Worm (Caenorhabditis elegans) whole organism, L3 larva: Measurements from ENCODE around the gene F13A2.1.
A peak's percentile ranks its signal among the peaks of the same experiment; 100 is the strongest.

ENCODE experiments used
- ZK546.5 ChIP-seq: sonication (generic microtip); optimal IDR thresholded peaks from 2 replicates; lab custom pipeline; 2017; ENCODE audit warnings: missing biosample characterization, missing genetic modification characterization
- ama-1 ChIP-seq: fragments of 150-350 bp; optimal IDR thresholded peaks from 2 replicates; lab custom pipeline; 2018
- ceh-16 ChIP-seq: sonication (generic microtip); optimal IDR thresholded peaks from 2 replicates; lab custom pipeline; 2017; ENCODE audit warnings: missing biosample characterization, missing genetic modification characterization
- ceh-28 ChIP-seq: fragments of 150-350 bp; optimal IDR thresholded peaks from 2 replicates; lab custom pipeline; 2014; ENCODE audit warnings: missing biosample characterization, missing genetic modification reagents, missing genetic modification characterization
- ceh-9 ChIP-seq: sonication (generic microtip); optimal IDR thresholded peaks from 2 replicates; lab custom pipeline; 2018; ENCODE audit warnings: missing biosample characterization, missing genetic modification characterization
- egl-5 ChIP-seq: fragments of 150-350 bp; optimal IDR thresholded peaks from 2 replicates; lab custom pipeline; 2017; ENCODE audit warnings: missing biosample characterization, missing genetic modification reagents, missing genetic modification characterization, inconsistent platforms
- elt-1 ChIP-seq: fragments of 150-350 bp; optimal IDR thresholded peaks from 2 replicates; lab custom pipeline; 2014; ENCODE audit warnings: missing biosample characterization, missing genetic modification characterization
- elt-2 ChIP-seq: sonication (generic microtip); optimal IDR thresholded peaks from 2 replicates; lab custom pipeline; 2016; ENCODE audit warnings: missing genetic modification reagents, mild to moderate bottlenecking, missing genetic modification characterization, missing compliant biosample characterization
- elt-3 ChIP-seq, 3 experiments: fragments of 150-350 bp in 1 of 3; sonication (generic microtip) in 2 of 3; optimal IDR thresholded peaks; 2 replicates in 2 of 3; 4 replicates in 1 of 3; lab custom pipeline; 2014 to 2017; ENCODE audit warnings: missing biosample characterization in 3 of 3, missing genetic modification characterization in 3 of 3
- eor-1 ChIP-seq, 2 experiments: fragments of 150-350 bp; optimal IDR thresholded peaks; 2 replicates each; lab custom pipeline; 2014 to 2018; ENCODE audit warnings: missing biosample characterization in 2 of 2, missing genetic modification characterization in 2 of 2
- fos-1 ChIP-seq: fragments of 150-350 bp; optimal IDR thresholded peaks from 2 replicates; lab custom pipeline; 2014; ENCODE audit warnings: missing biosample characterization, missing genetic modification characterization
- hmg-11 ChIP-seq: sonication (generic microtip); optimal IDR thresholded peaks from 2 replicates; lab custom pipeline; 2016; ENCODE audit warnings: missing genetic modification characterization, missing compliant biosample characterization
- jun-1 ChIP-seq: fragments of 150-350 bp; optimal IDR thresholded peaks from 2 replicates; lab custom pipeline; 2014; ENCODE audit warnings: missing biosample characterization, missing genetic modification reagents, missing genetic modification characterization
- lin-15B ChIP-seq: fragments of 150-350 bp; optimal IDR thresholded peaks from 2 replicates; lab custom pipeline; 2014; ENCODE audit warnings: missing biosample characterization, missing genetic modification characterization
- lin-39 ChIP-seq: fragments of 150-350 bp; optimal IDR thresholded peaks from 2 replicates; lab custom pipeline; 2018; ENCODE audit warnings: missing biosample characterization, missing genetic modification reagents, missing genetic modification characterization
- mdl-1 ChIP-seq: fragments of 150-350 bp; optimal IDR thresholded peaks from 2 replicates; lab custom pipeline; 2014; ENCODE audit warnings: missing biosample characterization, missing genetic modification characterization
- nfya-1 ChIP-seq: sonication (generic microtip); optimal IDR thresholded peaks from 2 replicates; lab custom pipeline; 2017; ENCODE audit warnings: missing genetic modification characterization, mild to moderate bottlenecking, missing compliant biosample characterization, antibody characterized with exemption, moderate library complexity; ENCODE audit not compliant: insufficient read depth
- nhr-12 ChIP-seq: fragments of 150-350 bp; optimal IDR thresholded peaks from 2 replicates; lab custom pipeline; 2014; ENCODE audit warnings: missing biosample characterization, missing genetic modification characterization
- nhr-23 ChIP-seq: fragments of 150-350 bp; optimal IDR thresholded peaks from 2 replicates; lab custom pipeline; 2014; ENCODE audit warnings: missing biosample characterization, missing genetic modification reagents, missing genetic modification characterization
- nhr-237 ChIP-seq: fragments of 150-350 bp; optimal IDR thresholded peaks from 2 replicates; lab custom pipeline; 2014; ENCODE audit warnings: missing biosample characterization, missing genetic modification characterization
- nhr-25 ChIP-seq: sonication (generic microtip); optimal IDR thresholded peaks from 2 replicates; lab custom pipeline; 2017; ENCODE audit warnings: missing biosample characterization, missing genetic modification characterization
- nhr-28 ChIP-seq: fragments of 150-350 bp; optimal IDR thresholded peaks from 2 replicates; lab custom pipeline; 2014; ENCODE audit warnings: missing biosample characterization, missing genetic modification characterization
- nhr-43 ChIP-seq: sonication (generic microtip); optimal IDR thresholded peaks from 2 replicates; lab custom pipeline; 2016; ENCODE audit warnings: mild to moderate bottlenecking, missing genetic modification characterization, missing compliant biosample characterization; ENCODE audit not compliant: poor library complexity, severe bottlenecking
- nhr-67 ChIP-seq: fragments of 150-350 bp; optimal IDR thresholded peaks from 2 replicates; lab custom pipeline; 2014; ENCODE audit warnings: missing biosample characterization, missing genetic modification characterization
- nhr-76 ChIP-seq: fragments of 150-350 bp; sonication (generic microtip); optimal IDR thresholded peaks from 5 replicates; lab custom pipeline; 2014; ENCODE audit warnings: missing biosample characterization, missing genetic modification characterization
- pha-4 ChIP-seq: fragments of 150-350 bp; optimal IDR thresholded peaks from 2 replicates; lab custom pipeline; 2014; ENCODE audit warnings: missing biosample characterization, missing genetic modification reagents, missing genetic modification characterization
- pqm-1 ChIP-seq: fragments of 150-350 bp; optimal IDR thresholded peaks from 2 replicates; lab custom pipeline; 2017; ENCODE audit warnings: missing biosample characterization, missing genetic modification characterization, inconsistent platforms
- sea-2 ChIP-seq: fragments of 150-350 bp; sonication (generic microtip); optimal IDR thresholded peaks from 4 replicates; lab custom pipeline; 2014; ENCODE audit warnings: missing biosample characterization, missing genetic modification reagents, missing genetic modification characterization
- skn-1 ChIP-seq: fragments of 150-350 bp; optimal IDR thresholded peaks from 2 replicates; lab custom pipeline; 2014; ENCODE audit warnings: missing biosample characterization, missing genetic modification characterization
- snpc-4 ChIP-seq: fragments of 150-350 bp; optimal IDR thresholded peaks from 2 replicates; lab custom pipeline; 2014; ENCODE audit warnings: missing biosample characterization, missing genetic modification characterization
- tbx-2 ChIP-seq: sonication (generic microtip); optimal IDR thresholded peaks from 2 replicates; lab custom pipeline; 2016; ENCODE audit warnings: mild to moderate bottlenecking, missing genetic modification characterization, missing compliant biosample characterization
- unc-62 ChIP-seq: fragments of 150-350 bp; sonication (generic microtip); optimal IDR thresholded peaks from 4 replicates; lab custom pipeline; 2014; ENCODE audit warnings: missing biosample characterization, missing genetic modification reagents, missing genetic modification characterization
- zag-1 ChIP-seq: fragments of 150-350 bp; optimal IDR thresholded peaks from 2 replicates; lab custom pipeline; 2014; ENCODE audit warnings: missing biosample characterization, missing genetic modification characterization
- ztf-11 ChIP-seq: fragments of 150-350 bp; optimal IDR thresholded peaks from 2 replicates; lab custom pipeline; 2014; ENCODE audit warnings: missing biosample characterization, missing genetic modification characterization

The F13A2.1 gene

ce11 chrV:4357369-4357768 is 24.8 kb downstream of the F13A2.1 start:
- TF ChIP-seq pha-4 (tag; lab: Kevin White, UChicago) (no peak), nhr-237 (no peak), lin-39 (no peak), nhr-67 (tag; lab: Kevin White, UChicago) (no peak), ztf-11 (tag; lab: Kevin White, UChicago) (no peak), elt-1 (no peak), tbx-2 (tag; lab: Kevin White, UChicago) (no peak), nfya-1 (no peak), ceh-28 (tag; lab: Kevin White, UChicago) (no peak), eor-1 (tag; optimal IDR thresholded peaks at IDR 0.05; lab: Kevin White, UChicago) (no peak), unc-62 (GFP tag; lab: Kevin White, UChicago) (no peak), jun-1 (tag; lab: Kevin White, UChicago) (no peak)

- TF ChIP-seq pha-4 (tag; lab: Kevin White, UChicago) (no peak), nhr-25 (tag; lab: Kevin White, UChicago) (no peak), eor-1 (tag; optimal IDR thresholded peaks at IDR 0.05; lab: Kevin White, UChicago) (no peak), lin-39 (no peak), snpc-4 (tag; lab: Kevin White, UChicago) (no peak), skn-1 (tag; lab: Kevin White, UChicago) (no peak), elt-1 (no peak), elt-2 (tag; lab: Kevin White, UChicago) (no peak), sea-2 (GFP tag; lab: Kevin White, UChicago) (no peak)
These were observed 26.1 kb downstream of the F13A2.1 start for ce11 chrV:4356047-4356612.

DNA sequence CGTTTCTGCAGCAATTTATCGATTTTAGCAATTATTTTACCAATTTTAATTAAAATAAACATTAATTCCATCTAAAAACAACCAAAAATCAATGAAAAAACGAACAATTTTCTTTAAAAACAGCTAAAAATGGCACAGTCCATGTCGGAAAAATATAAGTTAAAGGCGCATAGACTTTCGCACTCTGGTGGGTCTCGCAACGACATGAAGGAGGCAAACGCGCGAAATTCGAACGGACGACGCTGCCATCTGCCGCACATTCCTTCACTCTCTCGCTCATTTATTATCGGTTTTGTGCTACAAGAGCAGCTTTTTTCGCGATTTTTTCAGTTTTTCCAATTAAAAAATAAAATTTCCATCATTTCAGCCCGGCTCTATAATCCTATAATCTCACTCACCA is 35.4 kb downstream of the F13A2.1 start, which contains the start of gene mcm-7:
TSS of gene mcm-7 (plus strand) at position 368 of the 400 bp plus-strand sequence.
- no peak for TF ChIP-seq ZK546.5 (tag; lab: Kevin White, UChicago)
- no peak for TF ChIP-seq fos-1 (tag; lab: Kevin White, UChicago)
- peak; percentile 32 for TF ChIP-seq ama-1 (lab: Kevin White, UChicago)
- TF ChIP-seq nhr-237: no peak
- TF ChIP-seq jun-1 (tag; lab: Kevin White, UChicago): no peak
- TF ChIP-seq lin-39: peak; percentile 27
- no peak for TF ChIP-seq zag-1 (tag; lab: Kevin White, UChicago)
- TF ChIP-seq lin-15B (tag; lab: Kevin White, UChicago): peak; percentile 75
- peak; percentile 1 for TF ChIP-seq snpc-4 (tag; lab: Kevin White, UChicago)
- peak; percentile 35 for TF ChIP-seq elt-2 (tag; lab: Kevin White, UChicago)
- no peak for TF ChIP-seq nhr-76 (tag; lab: Kevin White, UChicago)
- TF ChIP-seq nhr-43: no peak
- TF ChIP-seq nhr-12 (tag; lab: Kevin White, UChicago): no peak
- TF ChIP-seq mdl-1 (tag; lab: Kevin White, UChicago): no peak
- peak; percentile 74 for TF ChIP-seq hmg-11 (tag; lab: Kevin White, UChicago)
- no peak for TF ChIP-seq ceh-9
- TF ChIP-seq egl-5 (tag; lab: Kevin White, UChicago): no peak
- no peak for TF ChIP-seq nhr-67 (tag; lab: Kevin White, UChicago)
- TF ChIP-seq nfya-1: peak; percentile 78
- TF ChIP-seq nhr-25 (tag; lab: Kevin White, UChicago): peak; percentile 68
- TF ChIP-seq nhr-23 (tag; lab: Kevin White, UChicago): peak; percentile 42
- peak; percentile 21 for TF ChIP-seq pqm-1 (tag; lab: Kevin White, UChicago)
- TF ChIP-seq elt-3 (tag; optimal IDR thresholded peaks at IDR 0.05; lab: Kevin White, UChicago): no peak

- no peak for TF ChIP-seq snpc-4 (tag; lab: Kevin White, UChicago)
- TF ChIP-seq lin-39: no peak
- no peak for TF ChIP-seq nhr-28 (tag; lab: Kevin White, UChicago)
- TF ChIP-seq nhr-12 (tag; lab: Kevin White, UChicago): no peak
- no peak for TF ChIP-seq elt-1
- TF ChIP-seq nhr-67 (tag; lab: Kevin White, UChicago): no peak
- TF ChIP-seq ceh-16 (tag; lab: Kevin White, UChicago): no peak
- no peak for TF ChIP-seq skn-1 (tag; lab: Kevin White, UChicago)
These were observed 35.9 kb downstream of the F13A2.1 start, which contains the start of gene hpo-18 for ce11 chrV:4346325-4346724. Gene hpo-18 (minus strand): TSS chrV:4346425.
